Worm (Caenorhabditis elegans): ENCODE data around the gene frm-5.1.
"Not testable (repeated sequence)": the region's sequence is repeated elsewhere in the genome, so short reads cannot be mapped to it uniquely, and the experiment has no call there.

The frm-5.1 gene

ce11 chrIV:76070-76469 is 27.4 kb upstream of the frm-5.1 start, which contains the start of gene T05C7.8:
T05C7.8 (plus strand) TSS chrIV:76370.
- TF ChIP-seq ztf-4 (tag; optimal IDR thresholded peaks at IDR 0.05) = no peak

DNA sequence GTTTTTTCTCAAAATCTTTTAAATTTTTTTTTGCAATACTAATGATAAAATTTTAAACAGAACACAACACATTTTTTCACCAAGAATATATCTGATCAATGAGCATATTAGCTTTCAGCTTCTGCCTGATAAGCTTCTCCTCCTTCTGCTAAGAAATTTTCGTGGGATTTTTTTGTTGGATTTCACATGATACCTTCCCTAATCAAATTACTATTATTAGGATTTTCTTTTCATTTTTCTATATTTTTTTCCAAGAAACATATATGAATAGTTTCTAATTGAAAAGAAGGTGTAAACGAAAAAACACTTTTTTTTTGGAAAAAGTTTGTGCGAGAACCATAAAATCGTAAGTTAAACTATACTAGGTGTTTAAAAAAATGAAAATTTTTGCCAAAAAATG is 24.5 kb upstream of the frm-5.1 start:
- TF ChIP-seq nhr-237 (tag; optimal IDR thresholded peaks at IDR 0.05) = no peak
- TF ChIP-seq gmeb-1 (tag; optimal IDR thresholded peaks at IDR 0.05) = no peak
- TF ChIP-seq ceh-82 (tag; optimal IDR thresholded peaks at IDR 0.05) = no peak
- no peak for TF ChIP-seq peb-1 (tag; optimal IDR thresholded peaks at IDR 0.05)
- TF ChIP-seq lsy-2 (tag; optimal IDR thresholded peaks at IDR 0.05) = no peak
- TF ChIP-seq alr-1 (tag; optimal IDR thresholded peaks at IDR 0.05) = no peak
- TF ChIP-seq nhr-129 (tag; optimal IDR thresholded peaks at IDR 0.05) = no peak
- TF ChIP-seq sem-4 (tag; optimal IDR thresholded peaks at IDR 0.05) = no peak
- no peak for TF ChIP-seq mbf-1 (tag; optimal IDR thresholded peaks at IDR 0.05)
- no peak for TF ChIP-seq nhr-25 (tag; optimal IDR thresholded peaks at IDR 0.05)
- no peak for TF ChIP-seq unc-39 (tag; optimal IDR thresholded peaks at IDR 0.05)
- TF ChIP-seq sma-3 (GFP tag; optimal IDR thresholded peaks at IDR 0.05) = no peak
- no peak for TF ChIP-seq skn-1 (tag; optimal IDR thresholded peaks at IDR 0.05)
- TF ChIP-seq nhr-21 (tag; optimal IDR thresholded peaks at IDR 0.05) = no peak
- no peak for TF ChIP-seq mdl-1 (tag; optimal IDR thresholded peaks at IDR 0.05)
- no peak for TF ChIP-seq nhr-6 (tag; optimal IDR thresholded peaks at IDR 0.05)

- TF ChIP-seq elt-1 (tag; optimal IDR thresholded peaks at IDR 0.05) = no peak
- TF ChIP-seq nhr-6 (tag; optimal IDR thresholded peaks at IDR 0.05) = no peak
- no peak for TF ChIP-seq nhr-237 (tag; optimal IDR thresholded peaks at IDR 0.05)
- no peak for TF ChIP-seq lsy-2 (tag; optimal IDR thresholded peaks at IDR 0.05)
- TF ChIP-seq C34F6.9 (tag; optimal IDR thresholded peaks at IDR 0.05) = no peak
Observed at ce11 chrIV:71266-71665, 22.6 kb upstream of the frm-5.1 start.

- TF ChIP-seq C34F6.9 (tag; optimal IDR thresholded peaks at IDR 0.05); sem-4 (tag; optimal IDR thresholded peaks at IDR 0.05); lin-13 (GFP tag; optimal IDR thresholded peaks at IDR 0.05): not testable (repeated sequence)
Observed at ce11 chrIV:61448-61847, 12.8 kb upstream of the frm-5.1 start, which contains the start of gene T05C7.7. T05C7.7 (plus strand) TSS chrIV:61748.

DNA sequence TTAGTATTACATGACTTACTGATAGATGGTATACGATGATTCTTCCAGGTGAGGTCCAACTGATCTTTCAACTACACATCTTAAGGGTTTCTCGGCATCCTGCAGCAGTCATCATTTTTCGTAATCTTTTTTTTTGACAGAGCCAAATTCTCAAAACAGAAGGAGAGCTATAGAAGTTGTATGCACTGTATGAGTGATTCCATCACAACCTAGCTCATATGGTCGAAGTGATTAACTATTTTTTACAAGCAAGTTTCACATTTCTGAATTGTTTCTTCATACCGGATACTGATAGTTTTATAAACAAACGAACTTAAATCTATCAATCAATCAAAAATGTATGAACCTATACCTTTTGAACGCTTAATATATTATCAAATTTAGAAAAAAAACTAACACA is 10.1 kb upstream of the frm-5.1 start, which contains the start of gene T05C7.5:
T05C7.5 (minus strand) TSS at position 101 of the 400 bp plus-strand sequence.
- no peak for TF ChIP-seq nhr-10 (tag; optimal IDR thresholded peaks at IDR 0.05)
- no peak for TF ChIP-seq unc-55 (GFP tag; optimal IDR thresholded peaks at IDR 0.05)
- TF ChIP-seq elt-1 (tag; optimal IDR thresholded peaks at IDR 0.05) = no peak
- TF ChIP-seq ceh-82 (tag; optimal IDR thresholded peaks at IDR 0.05) = no peak
- no peak for TF ChIP-seq lin-13 (GFP tag; optimal IDR thresholded peaks at IDR 0.05)
- TF ChIP-seq ceh-16 (tag; optimal IDR thresholded peaks at IDR 0.05) = no peak
- no peak for TF ChIP-seq peb-1 (tag; optimal IDR thresholded peaks at IDR 0.05)
- no peak for TF ChIP-seq aly-2 (tag; optimal IDR thresholded peaks at IDR 0.05)
- TF ChIP-seq nhr-77 (tag; optimal IDR thresholded peaks at IDR 0.05) = no peak
- no peak for TF ChIP-seq nhr-23 (tag; optimal IDR thresholded peaks at IDR 0.05)
- TF ChIP-seq nhr-12 (tag; optimal IDR thresholded peaks at IDR 0.05) = no peak
- TF ChIP-seq F13H6.1 (tag; optimal IDR thresholded peaks at IDR 0.05) = no peak
- no peak for TF ChIP-seq alr-1 (tag; optimal IDR thresholded peaks at IDR 0.05)
- TF ChIP-seq mdl-1 (tag; optimal IDR thresholded peaks at IDR 0.05) = no peak
- no peak for TF ChIP-seq blmp-1 (tag; optimal IDR thresholded peaks at IDR 0.05; ENCODE audit: insufficient read depth)
- no peak for TF ChIP-seq snpc-4 (tag; optimal IDR thresholded peaks at IDR 0.05)
- no peak for TF ChIP-seq unc-39 (tag; optimal IDR thresholded peaks at IDR 0.05)

ce11 chrIV:53539-53938 is 4.9 kb upstream of the frm-5.1 start, which contains the start of gene T05C7.4:
T05C7.4 (minus strand) TSS chrIV:53639.
- no peak for TF ChIP-seq mdl-1 (tag; optimal IDR thresholded peaks at IDR 0.05)
- TF ChIP-seq F13H6.1 (tag; optimal IDR thresholded peaks at IDR 0.05) = no peak
- no peak for TF ChIP-seq lin-11 (tag; optimal IDR thresholded peaks at IDR 0.05)
- TF ChIP-seq sma-9 (GFP tag; optimal IDR thresholded peaks at IDR 0.05) = no peak
- TF ChIP-seq sma-9 (tag; optimal IDR thresholded peaks at IDR 0.05) = no peak
- TF ChIP-seq snpc-4 (tag; optimal IDR thresholded peaks at IDR 0.05) = no peak
- TF ChIP-seq elt-3 (tag; optimal IDR thresholded peaks at IDR 0.05) = no peak
- no peak for TF ChIP-seq zag-1 (tag; optimal IDR thresholded peaks at IDR 0.05)
- no peak for TF ChIP-seq nhr-12 (tag; optimal IDR thresholded peaks at IDR 0.05)
- TF ChIP-seq elt-1 (tag; optimal IDR thresholded peaks at IDR 0.05) = no peak
- no peak for TF ChIP-seq unc-62 (GFP tag; optimal IDR thresholded peaks at IDR 0.05)
- no peak for TF ChIP-seq sma-3 (GFP tag; optimal IDR thresholded peaks at IDR 0.05)
- TF ChIP-seq gmeb-1 (tag; optimal IDR thresholded peaks at IDR 0.05) = no peak
- no peak for TF ChIP-seq lin-39 (tag; optimal IDR thresholded peaks at IDR 0.05)
